Worm (Caenorhabditis elegans): ENCODE results near the gene srx-116.

srx-116 gene

ce11 chrV:12670607-12671006 lies at the start of gene srx-116:
Gene srx-116 (plus strand): TSS chrV:12670907.
- TF ChIP-seq W03F9.2 (tag; optimal IDR thresholded peaks at IDR 0.05), result no peak
- TF ChIP-seq him-1 (tag; optimal IDR thresholded peaks at IDR 0.05), result no peak
- no peak for TF ChIP-seq dao-5 (tag; optimal IDR thresholded peaks at IDR 0.05)

ce11 chrV:12624371-12624770 lies 46.3 kb upstream of the srx-116 start, which contains the start of gene F56H9.9:
Gene F56H9.9 (minus strand): TSS chrV:12624471.
- TF ChIP-seq dao-5 (tag; optimal IDR thresholded peaks at IDR 0.05) (no peak), him-1 (tag; optimal IDR thresholded peaks at IDR 0.05) (no peak), W03F9.2 (tag; optimal IDR thresholded peaks at IDR 0.05) (no peak)

ce11 chrV:12629743-12630142 lies 41.0 kb upstream of the srx-116 start, which contains the start of gene F56H9.6:
Gene F56H9.6 (minus strand): TSS chrV:12629843.
- no peak for TF ChIP-seq dao-5 (tag; optimal IDR thresholded peaks at IDR 0.05)
- no peak for TF ChIP-seq W03F9.2 (tag; optimal IDR thresholded peaks at IDR 0.05)
- no peak for TF ChIP-seq him-1 (tag; optimal IDR thresholded peaks at IDR 0.05)

- TF ChIP-seq W03F9.2 (tag; optimal IDR thresholded peaks at IDR 0.05) (no peak), him-1 (tag; optimal IDR thresholded peaks at IDR 0.05) (no peak), dao-5 (tag; optimal IDR thresholded peaks at IDR 0.05) (no peak)
Measured at ce11 chrV:12632048-12632447, 38.7 kb upstream of the srx-116 start, which contains the start of gene srx-113. Gene srx-113 (minus strand): TSS chrV:12632148.

ce11 chrV:12633046-12633445 lies 37.7 kb upstream of the srx-116 start:
- TF ChIP-seq W03F9.2 (tag; optimal IDR thresholded peaks at IDR 0.05) (no peak), him-1 (tag; optimal IDR thresholded peaks at IDR 0.05) (no peak), dao-5 (tag; optimal IDR thresholded peaks at IDR 0.05) (no peak)

- TF ChIP-seq him-1 (tag; optimal IDR thresholded peaks at IDR 0.05) (no peak), W03F9.2 (tag; optimal IDR thresholded peaks at IDR 0.05) (no peak), dao-5 (tag; optimal IDR thresholded peaks at IDR 0.05) (no peak)
Measured at ce11 chrV:12634050-12634449, 36.7 kb upstream of the srx-116 start.

ce11 chrV:12634746-12635145 lies 36.0 kb upstream of the srx-116 start:
- TF ChIP-seq dao-5 (tag; optimal IDR thresholded peaks at IDR 0.05), result no peak
- no peak for TF ChIP-seq him-1 (tag; optimal IDR thresholded peaks at IDR 0.05)

- TF ChIP-seq dao-5 (tag; optimal IDR thresholded peaks at IDR 0.05) (no peak), W03F9.2 (tag; optimal IDR thresholded peaks at IDR 0.05) (no peak), him-1 (tag; optimal IDR thresholded peaks at IDR 0.05) (no peak)
Measured at ce11 chrV:12635218-12635617, 35.5 kb upstream of the srx-116 start.

ce11 chrV:12636248-12636647 lies 34.5 kb upstream of the srx-116 start:
- TF ChIP-seq dao-5 (tag; optimal IDR thresholded peaks at IDR 0.05) (no peak), him-1 (tag; optimal IDR thresholded peaks at IDR 0.05) (no peak), W03F9.2 (tag; optimal IDR thresholded peaks at IDR 0.05) (no peak)

- no peak for TF ChIP-seq W03F9.2 (tag; optimal IDR thresholded peaks at IDR 0.05)
Measured at ce11 chrV:12637238-12637690, 33.4 kb upstream of the srx-116 start, which contains the start of gene F56H9.2. Gene F56H9.2 (plus strand): TSS chrV:12637663.

- TF ChIP-seq dao-5 (tag; optimal IDR thresholded peaks at IDR 0.05), result no peak
- TF ChIP-seq W03F9.2 (tag; optimal IDR thresholded peaks at IDR 0.05), result no peak
- no peak for TF ChIP-seq him-1 (tag; optimal IDR thresholded peaks at IDR 0.05)
Measured at ce11 chrV:12637764-12638502, 32.8 kb upstream of the srx-116 start.

- TF ChIP-seq W03F9.2 (tag; optimal IDR thresholded peaks at IDR 0.05) (no peak), dao-5 (tag; optimal IDR thresholded peaks at IDR 0.05) (no peak), him-1 (tag; optimal IDR thresholded peaks at IDR 0.05) (no peak)
Measured at ce11 chrV:12640384-12640783, 30.3 kb upstream of the srx-116 start, which contains the start of gene gpa-8. Gene gpa-8 (minus strand): TSS chrV:12640484.

ce11 chrV:12644500-12644899 lies 26.2 kb upstream of the srx-116 start, which contains the start of gene F56H9.8:
Gene F56H9.8 (plus strand): TSS chrV:12644800.
- TF ChIP-seq W03F9.2 (tag; optimal IDR thresholded peaks at IDR 0.05) (no peak), dao-5 (tag; optimal IDR thresholded peaks at IDR 0.05) (no peak), him-1 (tag; optimal IDR thresholded peaks at IDR 0.05) (no peak)

- TF ChIP-seq dao-5 (tag; optimal IDR thresholded peaks at IDR 0.05) (no peak), W03F9.2 (tag; optimal IDR thresholded peaks at IDR 0.05) (no peak), him-1 (tag; optimal IDR thresholded peaks at IDR 0.05) (no peak)
Measured at ce11 chrV:12649213-12649612, 21.5 kb upstream of the srx-116 start, which contains the start of gene gpa-9. Gene gpa-9 (minus strand): TSS chrV:12649313.

- peak; percentile 50 for TF ChIP-seq W03F9.2 (tag; optimal IDR thresholded peaks at IDR 0.05)
- no peak for TF ChIP-seq him-1 (tag; optimal IDR thresholded peaks at IDR 0.05)
Measured at ce11 chrV:12649636-12650035, 21.1 kb upstream of the srx-116 start, which contains the start of gene lin-25. Gene lin-25 (plus strand): TSS chrV:12649925.

Measured in whole organism, L4/young adult.